Fruit fly (Drosophila melanogaster) whole organism, embryonic: ENCODE measurements around the gene Hsp110.
A peak's percentile ranks its signal among the peaks of the same experiment; 100 is the strongest.

Experiments
- CG10147 ChIP-seq: fragments of 200-800 bp; sonication (Bioruptor generic); optimal IDR thresholded peaks from 2 replicates; lab custom pipeline; 2019; ENCODE audit warnings: missing biosample characterization, mild to moderate bottlenecking, missing genetic modification characterization, moderate library complexity
- CG12236 ChIP-seq: fragments of 200-800 bp; sonication (Bioruptor generic); optimal IDR thresholded peaks from 2 replicates; lab custom pipeline; 2016; ENCODE audit warnings: missing biosample characterization, missing genetic modification characterization
- CG3847 ChIP-seq: fragments of 200-800 bp; sonication (Bioruptor generic); IDR thresholded peaks from 2 replicates; pipeline ENCODE4 v1.3.6; 2022; ENCODE audit warnings: missing biosample characterization, missing genetic modification characterization
- Hr39 ChIP-seq: fragments of >200 bp; optimal IDR thresholded peaks from 2 replicates; lab custom pipeline; 2017
- Kr ChIP-seq: fragments of 200-800 bp; sonication (Bioruptor generic); optimal IDR thresholded peaks from 2 replicates; lab custom pipeline; 2017; ENCODE audit warnings: missing biosample characterization, mild to moderate bottlenecking, missing genetic modification characterization
- Myb ChIP-seq: fragments of 200-800 bp; sonication (Bioruptor generic); optimal IDR thresholded peaks from 2 replicates; lab custom pipeline; 2016; ENCODE audit warnings: missing biosample characterization, missing genetic modification characterization
- NFAT ChIP-seq: fragments of 200-800 bp; sonication (Bioruptor generic); IDR thresholded peaks from 2 replicates; pipeline ENCODE4 v1.3.6; 2022; ENCODE audit warnings: missing biosample characterization, missing genetic modification characterization
- Stat92E ChIP-seq, 3 experiments: fragments of >200 bp in 2 of 3; fragments of 200-800 bp in 1 of 3; sonication (Bioruptor generic) in 1 of 3; optimal IDR thresholded peaks; 2 replicates each; lab custom pipeline; 2017 to 2019; ENCODE audit warnings: missing biosample characterization in 3 of 3, missing genetic modification characterization in 3 of 3, mild to moderate bottlenecking in 1 of 3, moderate library complexity in 1 of 3
- bsh ChIP-seq, 2 experiments: fragments of 200-800 bp; sonication (Bioruptor generic); optimal IDR thresholded peaks; 2 replicates each; lab custom pipeline; 2017 to 2018; ENCODE audit warnings: mild to moderate bottlenecking in 2 of 2, missing biosample characterization in 2 of 2, missing genetic modification characterization in 2 of 2, moderate library complexity in 1 of 2
- chif ChIP-seq, 2 experiments: fragments of 200-800 bp; sonication (Bioruptor generic); optimal IDR thresholded peaks; 3 replicates each; lab custom pipeline; 2016; ENCODE audit warnings: missing biosample characterization in 2 of 2, missing genetic modification characterization in 2 of 2
- lola ChIP-seq, 3 experiments: fragments of >200 bp in 2 of 3; fragments of 200-800 bp in 1 of 3; sonication (Bioruptor generic) in 1 of 3; optimal IDR thresholded peaks; 2 replicates each; lab custom pipeline; 2017 to 2019; ENCODE audit warnings: missing biosample characterization in 3 of 3, missing genetic modification characterization in 3 of 3, mild to moderate bottlenecking in 1 of 3, moderate library complexity in 1 of 3
- nerfin-2 ChIP-seq: fragments of 200-800 bp; sonication (Bioruptor generic); IDR thresholded peaks from 2 replicates; pipeline ENCODE4 v1.3.6; 2022; ENCODE audit warnings: missing biosample characterization, missing genetic modification characterization; ENCODE audit not compliant: partially characterized antibody
- pzg ChIP-seq: fragments of 200-800 bp; sonication (Bioruptor generic); optimal IDR thresholded peaks from 3 replicates; lab custom pipeline; 2018; ENCODE audit warnings: missing biosample characterization, mild to moderate bottlenecking, missing genetic modification characterization, moderate library complexity
- scrt ChIP-seq: fragments of 200-800 bp; sonication (Bioruptor generic); optimal IDR thresholded peaks from 2 replicates; lab custom pipeline; 2018; ENCODE audit warnings: missing biosample characterization, mild to moderate bottlenecking, missing genetic modification characterization, moderate library complexity

DNA sequence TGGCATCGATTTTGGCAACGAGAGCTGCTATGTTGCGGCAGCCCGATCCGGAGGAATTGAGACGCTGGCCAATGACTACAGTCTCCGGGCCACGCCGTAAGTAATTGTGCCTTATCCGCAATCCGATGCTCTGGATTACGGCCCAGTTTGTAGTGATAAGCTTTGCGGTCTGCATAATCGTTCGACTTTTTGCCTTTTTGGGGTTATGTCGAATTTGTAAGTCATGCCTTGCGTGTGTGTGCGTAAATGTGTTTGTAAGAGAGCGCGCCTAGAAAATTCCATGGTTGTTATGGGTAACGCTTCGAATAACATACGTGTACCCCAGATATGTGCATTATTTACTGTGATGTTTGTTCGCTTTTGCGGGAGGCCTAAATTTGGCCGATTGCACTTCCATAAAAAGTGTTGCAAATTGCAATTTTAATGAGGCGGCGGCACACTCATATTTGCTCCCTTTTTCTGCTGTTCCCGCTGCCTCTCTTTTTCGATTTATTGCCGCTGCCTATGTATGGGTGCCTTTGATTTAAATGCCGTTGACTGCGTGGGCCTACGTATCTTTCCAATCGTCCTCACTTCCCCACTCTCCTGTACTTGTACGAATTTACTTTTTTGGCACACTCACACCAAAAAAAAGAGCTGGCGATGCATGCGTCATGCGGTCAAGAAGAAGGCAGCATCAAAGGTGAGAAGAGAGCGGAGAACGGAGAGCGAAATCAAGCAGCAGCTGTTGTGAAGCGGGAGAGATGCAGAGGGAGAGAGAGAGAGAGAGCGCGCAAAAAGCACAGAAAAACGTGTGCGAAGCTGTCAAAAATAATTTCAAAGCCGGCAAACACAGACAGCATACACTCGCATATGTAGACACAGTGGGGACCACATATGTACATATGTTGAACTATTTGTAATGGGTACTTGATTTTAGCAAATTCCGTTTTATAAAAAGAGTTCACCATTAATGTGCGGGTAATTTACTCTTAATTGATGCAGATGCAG lies 1.1 kb downstream of the Hsp110 start:
- TF ChIP-seq CG3847 (GFP tag; lab: Robert Waterston, UW): no peak
- TF ChIP-seq Kr: no peak
- TF ChIP-seq scrt (GFP tag; lab: Kevin White, UChicago): no peak
- no peak for TF ChIP-seq nerfin-2 (GFP tag; lab: Robert Waterston, UW)
- TF ChIP-seq CG12236 (GFP tag; lab: Kevin White, UChicago): no peak
- TF ChIP-seq CG10147: no peak
- TF ChIP-seq chif (GFP tag; optimal IDR thresholded peaks at IDR 0.05; lab: Kevin White, UChicago): no peak
- peak; percentile 10 for TF ChIP-seq Myb (GFP tag; lab: Kevin White, UChicago)
- no peak for TF ChIP-seq lola (GFP tag; optimal IDR thresholded peaks at IDR 0.05; lab: Kevin White, UChicago)
- no peak for TF ChIP-seq Hr39 (lab: Kevin White, UChicago)
- TF ChIP-seq bsh (GFP tag; optimal IDR thresholded peaks at IDR 0.05; lab: Kevin White, UChicago): no peak
- TF ChIP-seq pzg (GFP tag; lab: Kevin White, UChicago): no peak
- no peak for TF ChIP-seq Stat92E (GFP tag; optimal IDR thresholded peaks at IDR 0.05; lab: Kevin White, UChicago)
- TF ChIP-seq NFAT (GFP tag; lab: Robert Waterston, UW): peak; percentile 9; the same call in 1 of the 2 replicates
